Worm (Caenorhabditis elegans): Measurements from ENCODE around the gene ric-8.

DNA sequence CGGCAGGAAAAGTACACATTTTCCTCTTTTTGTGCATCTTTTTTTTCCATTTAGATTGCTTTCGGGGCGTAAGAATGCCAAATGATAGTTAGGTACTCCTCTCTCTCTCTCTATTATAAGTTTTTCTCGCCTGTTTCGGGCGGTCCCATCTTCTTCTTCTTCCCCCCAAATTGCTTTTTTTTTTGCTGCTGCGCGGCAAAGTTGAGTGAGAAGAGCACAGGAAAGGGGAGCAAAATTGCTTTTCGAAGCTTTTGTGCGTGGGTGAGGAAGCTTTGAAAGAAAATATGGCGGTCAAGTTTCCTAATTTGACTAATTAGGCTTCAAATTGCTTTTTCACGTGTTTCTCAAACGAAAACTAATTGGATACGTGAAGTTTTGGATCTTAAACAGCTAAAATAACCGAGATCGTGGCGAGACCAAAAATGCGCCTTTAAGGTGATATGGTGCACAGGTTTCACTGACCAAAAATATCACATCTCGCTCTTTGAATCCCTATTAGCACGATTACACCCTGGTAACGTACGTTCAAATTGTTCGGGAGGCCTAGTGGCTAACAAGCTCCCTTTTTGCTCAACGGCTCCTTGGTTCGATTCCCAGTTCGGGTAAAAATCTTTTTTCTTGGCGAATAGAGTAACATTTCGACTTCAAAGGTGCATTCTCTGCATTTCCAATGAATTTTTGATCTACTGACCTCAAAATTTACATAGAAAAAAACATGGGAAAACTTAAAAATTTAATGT, 13.8 kb downstream of the ric-8 start:
- no peak for TF ChIP-seq him-1 (tag; optimal IDR thresholded peaks at IDR 0.05)
- TF ChIP-seq dao-5 (tag; optimal IDR thresholded peaks at IDR 0.05), result no peak
- TF ChIP-seq W03F9.2 (tag; optimal IDR thresholded peaks at IDR 0.05), result no peak
